Worm (Caenorhabditis elegans) whole organism, late embryonic: Measurements from ENCODE around the gene C54D10.5.

Experiments
- C08G9.2 ChIP-seq: sonication (generic microtip); optimal IDR thresholded peaks from 2 replicates; lab custom pipeline; 2016; ENCODE audit warnings: mild to moderate bottlenecking, missing genetic modification characterization, moderate library complexity, missing compliant biosample characterization
- C38D4.7 ChIP-seq: fragments of 200-800 bp; sonication (Bioruptor generic); optimal IDR thresholded peaks from 2 replicates; lab custom pipeline; 2018; ENCODE audit warnings: mild to moderate bottlenecking, missing genetic modification characterization, moderate library complexity, missing compliant biosample characterization
- F13H6.1 ChIP-seq: sonication (generic microtip); optimal IDR thresholded peaks from 2 replicates; lab custom pipeline; 2016; ENCODE audit warnings: missing genetic modification characterization, missing compliant biosample characterization
- K09A11.1 ChIP-seq: sonication (generic microtip); optimal IDR thresholded peaks from 2 replicates; lab custom pipeline; 2017; ENCODE audit warnings: antibody characterized with exemption, mild to moderate bottlenecking, missing genetic modification characterization, missing compliant biosample characterization; ENCODE audit not compliant: insufficient read depth
- T23F11.4 ChIP-seq: fragments of 200-800 bp; sonication (Bioruptor generic); optimal IDR thresholded peaks from 2 replicates; lab custom pipeline; 2018; ENCODE audit warnings: mild to moderate bottlenecking, missing genetic modification characterization, missing compliant biosample characterization
- Y22D7AL.16 ChIP-seq: sonication (generic microtip); optimal IDR thresholded peaks from 2 replicates; lab custom pipeline; 2016; ENCODE audit warnings: missing genetic modification characterization, missing compliant biosample characterization
- ahr-1 ChIP-seq: sonication (generic microtip); optimal IDR thresholded peaks from 2 replicates; lab custom pipeline; 2016; ENCODE audit warnings: missing genetic modification characterization, missing compliant biosample characterization
- ceh-19 ChIP-seq: fragments of 200-800 bp; sonication (Bioruptor generic); optimal IDR thresholded peaks from 2 replicates; lab custom pipeline; 2018; ENCODE audit warnings: mild to moderate bottlenecking, missing genetic modification characterization, missing compliant biosample characterization
- ceh-24 ChIP-seq: sonication (generic microtip); optimal IDR thresholded peaks from 2 replicates; lab custom pipeline; 2016; ENCODE audit warnings: mild to moderate bottlenecking, missing genetic modification characterization, missing compliant biosample characterization
- ceh-30 ChIP-seq: fragments of 150-350 bp; optimal IDR thresholded peaks from 2 replicates; lab custom pipeline; 2014; ENCODE audit warnings: missing biosample characterization, missing genetic modification characterization
- ceh-31 ChIP-seq: sonication (generic microtip); optimal IDR thresholded peaks from 2 replicates; lab custom pipeline; 2016; ENCODE audit warnings: missing genetic modification characterization, missing compliant biosample characterization
- ceh-45 ChIP-seq: fragments of 200-800 bp; sonication (Bioruptor generic); IDR thresholded peaks from 2 replicates; pipeline ENCODE4 v1.3.6; 2022; ENCODE audit warnings: missing genetic modification reagents, missing genetic modification characterization, missing compliant biosample characterization
- ceh-48 ChIP-seq: sonication (generic microtip); optimal IDR thresholded peaks from 2 replicates; lab custom pipeline; 2016; ENCODE audit warnings: missing genetic modification characterization, inconsistent platforms, missing compliant biosample characterization
- ceh-6 ChIP-seq: fragments of 200-800 bp; sonication (Bioruptor generic); optimal IDR thresholded peaks from 2 replicates; lab custom pipeline; 2018; ENCODE audit warnings: mild to moderate bottlenecking, missing genetic modification characterization, missing compliant biosample characterization
- ceh-9 ChIP-seq: sonication (generic microtip); optimal IDR thresholded peaks from 2 replicates; lab custom pipeline; 2016; ENCODE audit warnings: mild to moderate bottlenecking, missing genetic modification characterization, inconsistent platforms, missing compliant biosample characterization
- che-1 ChIP-seq: sonication (generic microtip); optimal IDR thresholded peaks from 2 replicates; lab custom pipeline; 2016; ENCODE audit warnings: mild to moderate bottlenecking, missing genetic modification characterization, missing compliant biosample characterization
- dmd-4 ChIP-seq: sonication (generic microtip); optimal IDR thresholded peaks from 2 replicates; lab custom pipeline; 2016; ENCODE audit warnings: borderline replicate concordance, missing genetic modification characterization, missing compliant biosample characterization
- elt-4 ChIP-seq: sonication (generic microtip); optimal IDR thresholded peaks from 2 replicates; lab custom pipeline; 2016; ENCODE audit warnings: missing genetic modification characterization, missing compliant biosample characterization
- hlh-6 ChIP-seq: sonication (generic microtip); optimal IDR thresholded peaks from 2 replicates; lab custom pipeline; 2016; ENCODE audit warnings: missing genotype, missing genetic modification characterization, missing compliant biosample characterization
- lim-6 ChIP-seq: sonication (generic microtip); optimal IDR thresholded peaks from 2 replicates; lab custom pipeline; 2016; ENCODE audit warnings: missing genetic modification characterization, missing compliant biosample characterization
- nfya-1 ChIP-seq: sonication (generic microtip); optimal IDR thresholded peaks from 2 replicates; lab custom pipeline; 2017; ENCODE audit warnings: missing genetic modification characterization, mild to moderate bottlenecking, missing compliant biosample characterization, antibody characterized with exemption, moderate library complexity
- nhr-11 ChIP-seq: fragments of 150-350 bp; optimal IDR thresholded peaks from 2 replicates; lab custom pipeline; 2014; ENCODE audit warnings: missing biosample characterization, missing genetic modification characterization
- nhr-232 ChIP-seq: sonication (generic microtip); optimal IDR thresholded peaks from 2 replicates; lab custom pipeline; 2016; ENCODE audit warnings: missing genetic modification characterization, missing compliant biosample characterization
- npax-4 ChIP-seq: sonication (generic microtip); optimal IDR thresholded peaks from 2 replicates; lab custom pipeline; 2016; ENCODE audit warnings: missing genetic modification characterization, missing compliant biosample characterization
- pax-1 ChIP-seq: fragments of 150-350 bp; optimal IDR thresholded peaks from 2 replicates; lab custom pipeline; 2014; ENCODE audit warnings: missing biosample characterization, missing genetic modification characterization
- pros-1 ChIP-seq: fragments of 150-350 bp; optimal IDR thresholded peaks from 2 replicates; lab custom pipeline; 2014; ENCODE audit warnings: missing biosample characterization, missing genetic modification reagents, missing genetic modification characterization
- sox-2 ChIP-seq: fragments of 200-800 bp; sonication (Bioruptor generic); IDR thresholded peaks from 2 replicates; pipeline ENCODE4 v1.3.6; 2022; ENCODE audit warnings: missing genetic modification reagents, missing genetic modification characterization, missing compliant biosample characterization
- sox-4 ChIP-seq: sonication (generic microtip); optimal IDR thresholded peaks from 2 replicates; lab custom pipeline; 2017; ENCODE audit warnings: mild to moderate bottlenecking, missing genetic modification characterization, inconsistent platforms, missing compliant biosample characterization
- tbx-7 ChIP-seq: sonication (generic microtip); optimal IDR thresholded peaks from 2 replicates; lab custom pipeline; 2016; ENCODE audit warnings: missing genotype, missing genetic modification characterization, missing compliant biosample characterization
- unc-42 ChIP-seq: sonication (generic microtip); optimal IDR thresholded peaks from 2 replicates; lab custom pipeline; 2016; ENCODE audit warnings: missing genotype, missing genetic modification characterization, missing compliant biosample characterization
- unc-55 ChIP-seq: sonication (generic microtip); optimal IDR thresholded peaks from 2 replicates; lab custom pipeline; 2017; ENCODE audit warnings: missing biosample characterization, missing genetic modification reagents, missing genetic modification characterization
- unc-86 ChIP-seq: sonication (generic microtip); optimal IDR thresholded peaks from 2 replicates; lab custom pipeline; 2016; ENCODE audit warnings: missing genetic modification characterization, missing compliant biosample characterization
- zip-5 ChIP-seq: sonication (generic microtip); optimal IDR thresholded peaks from 2 replicates; lab custom pipeline; 2016; ENCODE audit warnings: missing genetic modification characterization, missing compliant biosample characterization

C54D10.5 gene

DNA sequence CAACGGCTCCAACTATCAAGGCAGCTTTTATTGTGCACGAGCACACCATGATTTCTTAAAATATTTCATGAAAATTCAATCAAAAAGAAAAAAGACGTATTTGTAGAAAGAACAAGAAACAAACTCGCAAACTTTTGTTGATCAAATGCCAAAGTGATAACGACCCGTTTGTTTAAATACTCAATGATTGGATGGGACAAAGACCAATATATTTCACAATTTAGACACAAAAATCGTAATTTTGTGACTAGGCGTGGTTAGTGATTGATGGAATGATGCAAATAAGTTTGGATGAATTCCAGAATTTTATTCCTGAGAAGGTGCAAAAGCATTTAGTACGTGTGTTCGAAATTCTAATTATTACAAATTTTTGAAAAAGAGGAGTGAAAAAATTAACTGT is 13.5 kb upstream of the C54D10.5 start, which contains the start of gene cdr-2:
Gene cdr-2 (minus strand): TSS at position 54 of the 400 bp plus-strand sequence.
- TF ChIP-seq nhr-232 (tag; lab: Kevin White, UChicago) (no peak), ceh-30 (tag; lab: Kevin White, UChicago) (no peak), sox-2 (GFP tag; lab: Robert Waterston, UW) (no peak), tbx-7 (no peak), ahr-1 (no peak), pros-1 (tag; lab: Kevin White, UChicago) (no peak), elt-4 (no peak), dmd-4 (tag; lab: Kevin White, UChicago) (no peak), ceh-24 (tag; lab: Kevin White, UChicago) (no peak), unc-42 (no peak), npax-4 (tag; lab: Kevin White, UChicago) (no peak), pax-1 (tag; lab: Kevin White, UChicago) (no peak)

- no peak for TF ChIP-seq ceh-19 (GFP tag; lab: Kevin White, UChicago)
Measured at ce11 chrV:12417277-12417676, 11.9 kb upstream of the C54D10.5 start, which contains the start of gene cdr-3. Gene cdr-3 (minus strand): TSS chrV:12417377.

DNA sequence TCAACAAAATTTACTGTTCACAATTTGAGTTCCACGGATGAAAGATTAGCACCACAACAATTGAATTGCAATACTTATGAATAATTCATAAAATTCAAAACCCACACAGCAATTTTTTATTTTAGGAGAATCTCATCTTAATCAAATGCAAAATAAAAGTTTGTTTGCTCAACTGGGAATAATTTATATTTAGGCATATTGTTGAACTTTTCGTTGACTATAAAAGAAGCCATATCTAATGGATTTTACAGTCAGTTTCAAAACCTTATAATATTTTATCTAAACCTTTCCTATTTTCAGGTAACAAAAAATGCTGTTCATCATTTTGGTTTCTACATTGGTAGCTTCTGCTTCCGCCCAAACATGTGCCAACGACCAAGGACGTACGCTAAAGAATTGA is 10.8 kb upstream of the C54D10.5 start, which contains the start of gene C54D10.3:
Gene C54D10.3 (plus strand): TSS at position 301 of the 400 bp plus-strand sequence.
- TF ChIP-seq hlh-6 (tag; lab: Kevin White, UChicago) (no peak), ceh-31 (tag; lab: Kevin White, UChicago) (no peak), nhr-232 (tag; lab: Kevin White, UChicago) (no peak), ceh-30 (tag; lab: Kevin White, UChicago) (no peak), ceh-6 (GFP tag; lab: Kevin White, UChicago) (no peak), T23F11.4 (GFP tag; lab: Kevin White, UChicago) (no peak), C38D4.7 (GFP tag; lab: Kevin White, UChicago) (no peak), ceh-24 (tag; lab: Kevin White, UChicago) (no peak), nhr-11 (tag; lab: Kevin White, UChicago) (no peak), ceh-9 (tag; lab: Kevin White, UChicago) (no peak), C08G9.2 (no peak), unc-42 (no peak), sox-4 (tag; lab: Kevin White, UChicago) (no peak), F13H6.1 (tag; lab: Kevin White, UChicago) (no peak), che-1 (tag; lab: Kevin White, UChicago) (no peak), K09A11.1 (tag; lab: Kevin White, UChicago) (no peak)
- TF ChIP-seq, all 69 proteins: peak for 0

DNA sequence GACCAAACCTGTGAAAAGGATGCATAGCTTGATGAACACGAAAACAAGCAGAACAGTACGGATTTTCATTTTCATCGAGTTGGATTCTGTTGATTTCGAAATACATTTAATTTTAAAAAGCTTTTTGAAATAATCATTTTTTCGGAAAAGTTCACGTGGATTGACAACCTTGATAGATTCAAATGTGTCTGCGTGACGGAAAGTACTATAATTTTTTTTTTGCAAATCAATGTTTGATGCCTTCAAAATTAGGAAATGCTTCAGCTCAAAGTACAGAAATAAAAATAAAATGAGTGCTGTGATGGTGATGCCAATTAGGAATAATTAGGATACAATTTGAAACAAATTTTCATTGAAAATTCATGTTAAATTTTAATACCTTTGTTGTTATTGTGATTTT is 8.3 kb upstream of the C54D10.5 start, which contains the start of gene C54D10.4:
Gene C54D10.4 (minus strand): TSS at position 101 of the 400 bp plus-strand sequence.
- TF ChIP-seq nfya-1 (tag; lab: Kevin White, UChicago): no peak
- TF ChIP-seq dmd-4 (tag; lab: Kevin White, UChicago): no peak
- TF ChIP-seq Y22D7AL.16: no peak
- TF ChIP-seq C38D4.7 (GFP tag; lab: Kevin White, UChicago): no peak

DNA sequence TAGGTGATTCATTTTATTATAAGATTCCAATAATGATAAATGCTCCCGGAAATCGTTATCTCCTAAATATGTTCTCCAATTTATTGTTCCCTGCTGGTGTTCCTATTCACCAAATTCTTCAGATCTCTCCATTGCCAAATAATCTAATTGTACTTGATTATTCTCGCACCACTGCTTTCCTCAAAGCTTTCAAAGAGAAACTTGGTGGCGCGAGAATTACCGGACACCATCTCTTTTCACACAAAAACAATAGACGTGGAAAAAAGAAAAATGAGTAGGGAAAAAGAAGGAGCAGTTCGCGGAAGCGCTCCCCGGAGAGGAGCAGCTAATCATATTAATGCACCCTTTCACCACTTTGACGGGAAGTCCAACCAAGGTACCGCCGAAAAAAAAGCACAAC is 7.8 kb upstream of the C54D10.5 start:
- peak; percentile 62 for TF ChIP-seq ceh-31 (tag; lab: Kevin White, UChicago)
- TF ChIP-seq lim-6 (tag; lab: Kevin White, UChicago): no peak
- no peak for TF ChIP-seq pax-1 (tag; lab: Kevin White, UChicago)
- TF ChIP-seq unc-42: peak; percentile 53
- no peak for TF ChIP-seq unc-55 (GFP tag; lab: Kevin White, UChicago)
- TF ChIP-seq zip-5 (tag; lab: Kevin White, UChicago): no peak
- no peak for TF ChIP-seq ceh-48 (tag; lab: Kevin White, UChicago)
- no peak for TF ChIP-seq unc-86 (tag; lab: Kevin White, UChicago)
- TF ChIP-seq ceh-45 (GFP tag; lab: Robert Waterston, UW): no peak
- no peak for TF ChIP-seq tbx-7
